Worm (Caenorhabditis elegans) whole organism, late embryonic: ENCODE measurements around the gene clec-86.

Experiments used
- K09A11.1 ChIP-seq: sonication (generic microtip); optimal IDR thresholded peaks from 2 replicates; lab custom pipeline; 2017; ENCODE audit warnings: antibody characterized with exemption, mild to moderate bottlenecking, missing genetic modification characterization, missing compliant biosample characterization; ENCODE audit not compliant: insufficient read depth
- Y22D7AL.16 ChIP-seq: sonication (generic microtip); optimal IDR thresholded peaks from 2 replicates; lab custom pipeline; 2016; ENCODE audit warnings: missing genetic modification characterization, missing compliant biosample characterization
- ceh-34 ChIP-seq: sonication (generic microtip); optimal IDR thresholded peaks from 2 replicates; lab custom pipeline; 2016; ENCODE audit warnings: mild to moderate bottlenecking, missing genetic modification characterization, missing compliant biosample characterization
- dve-1 ChIP-seq: sonication (generic microtip); optimal IDR thresholded peaks from 2 replicates; lab custom pipeline; 2017; ENCODE audit warnings: antibody characterized with exemption, mild to moderate bottlenecking, missing genetic modification characterization, missing compliant biosample characterization
- elt-2 ChIP-seq: sonication (generic microtip); optimal IDR thresholded peaks from 2 replicates; lab custom pipeline; 2016; ENCODE audit warnings: missing genetic modification reagents, missing genetic modification characterization, missing compliant biosample characterization
- hlh-30 ChIP-seq: sonication (generic microtip); optimal IDR thresholded peaks from 2 replicates; lab custom pipeline; 2017; ENCODE audit warnings: antibody characterized with exemption, missing genetic modification characterization, missing compliant biosample characterization; ENCODE audit not compliant: insufficient read depth
- lin-11 ChIP-seq: fragments of 200-800 bp; sonication (Bioruptor generic); optimal IDR thresholded peaks from 2 replicates; lab custom pipeline; 2018; ENCODE audit warnings: mild to moderate bottlenecking, missing genetic modification characterization, missing compliant biosample characterization
- madf-2 ChIP-seq: sonication (generic microtip); optimal IDR thresholded peaks from 2 replicates; lab custom pipeline; 2017; ENCODE audit warnings: missing genetic modification characterization, missing compliant biosample characterization
- odd-2 ChIP-seq: sonication (generic microtip); optimal IDR thresholded peaks from 2 replicates; lab custom pipeline; 2017; ENCODE audit warnings: antibody characterized with exemption, mild to moderate bottlenecking, missing genetic modification characterization, missing compliant biosample characterization
- pha-4 ChIP-seq: fragments of 150-350 bp; optimal IDR thresholded peaks from 2 replicates; lab custom pipeline; 2018; ENCODE audit warnings: missing biosample characterization, missing genetic modification reagents, missing genetic modification characterization
- unc-86 ChIP-seq: sonication (generic microtip); optimal IDR thresholded peaks from 2 replicates; lab custom pipeline; 2016; ENCODE audit warnings: missing genetic modification characterization, missing compliant biosample characterization

DNA sequence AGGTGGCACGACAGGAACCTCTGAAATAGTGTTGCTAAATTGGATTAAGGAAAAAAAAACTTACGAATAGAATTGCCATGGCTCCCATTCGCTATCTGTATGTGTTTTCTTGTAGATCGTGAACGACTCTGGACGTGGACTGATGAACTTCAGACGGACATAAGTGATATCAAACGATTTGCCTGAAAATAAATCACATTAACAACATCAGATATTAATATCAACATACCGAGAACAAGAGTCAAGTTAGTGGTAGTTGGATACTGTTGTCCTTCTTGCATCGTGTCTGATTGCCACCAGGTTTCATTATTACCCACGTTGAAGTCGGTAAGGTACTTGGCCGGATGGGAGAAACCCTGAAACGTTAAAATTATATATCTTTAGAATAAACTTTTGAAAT is 10.0 kb downstream of the clec-86 start:
- TF ChIP-seq elt-2 (tag; lab: Kevin White, UChicago) (no peak), odd-2 (tag; lab: Kevin White, UChicago) (no peak), pha-4 (no peak), ceh-34 (tag; lab: Kevin White, UChicago) (no peak), unc-86 (tag; lab: Kevin White, UChicago) (no peak), lin-11 (tag; lab: Kevin White, UChicago) (no peak), K09A11.1 (tag; lab: Kevin White, UChicago) (no peak), madf-2 (tag; lab: Kevin White, UChicago) (no peak), dve-1 (tag; lab: Kevin White, UChicago) (no peak), hlh-30 (tag; lab: Kevin White, UChicago) (no peak), Y22D7AL.16 (no peak)
